Fruit fly (Drosophila melanogaster) Kc167 (cell line): Measurements from ENCODE around the gene RpS30.

Experiments
- Myc ChIP-seq: fragments of >200 bp; optimal IDR thresholded peaks from 2 replicates; lab custom pipeline; 2017; ENCODE audit warnings: missing external identifiers
- Sin3A ChIP-seq: fragments of >200 bp; optimal IDR thresholded peaks from 2 replicates; lab custom pipeline; 2018; ENCODE audit warnings: missing external identifiers
- insv ChIP-seq: fragments of >200 bp; optimal IDR thresholded peaks from 3 replicates; lab custom pipeline; 2018; ENCODE audit warnings: missing external identifiers
- ttk ChIP-seq: sonication (Bioruptor generic); optimal IDR thresholded peaks from 2 replicates; lab custom pipeline; 2017; ENCODE audit warnings: missing external identifiers

The RpS30 gene

dm6 chr3R:20897128-20897527, 46.8 kb downstream of the RpS30 start, which contains the start of gene Ktl:
TSS of gene Ktl (minus strand) at chr3R:20897320.
- TF ChIP-seq Myc (lab: Kevin White, UChicago) (no peak), Sin3A (no peak), insv (no peak), ttk (lab: Kevin White, UChicago) (no peak)
